Worm (Caenorhabditis elegans) whole organism, early embryonic: Measurements from ENCODE around the gene R09A8.5.

Source experiments
- B0310.2 ChIP-seq: sonication (generic microtip); optimal IDR thresholded peaks from 2 replicates; lab custom pipeline; 2016; ENCODE audit warnings: mild to moderate bottlenecking, missing genetic modification characterization, missing compliant biosample characterization
- ama-1 ChIP-seq: fragments of 150-350 bp; optimal IDR thresholded peaks from 2 replicates; lab custom pipeline; 2014
- ceh-13 ChIP-seq: fragments of 200-800 bp; sonication (Bioruptor generic); optimal IDR thresholded peaks from 2 replicates; lab custom pipeline; 2018; ENCODE audit warnings: mild to moderate bottlenecking, missing genetic modification characterization, missing compliant biosample characterization
- ceh-36 ChIP-seq: sonication (generic microtip); optimal IDR thresholded peaks from 2 replicates; lab custom pipeline; 2016; ENCODE audit warnings: missing genetic modification characterization, inconsistent platforms, missing compliant biosample characterization
- ets-7 ChIP-seq: sonication (generic microtip); optimal IDR thresholded peaks from 2 replicates; lab custom pipeline; 2016; ENCODE audit warnings: missing genotype, missing genetic modification characterization, missing compliant biosample characterization
- hmbx-1 ChIP-seq: sonication (generic microtip); optimal IDR thresholded peaks from 2 replicates; lab custom pipeline; 2016; ENCODE audit warnings: mild to moderate bottlenecking, missing genetic modification characterization, missing compliant biosample characterization
- hmg-4 ChIP-seq: fragments of 200-800 bp; sonication (Bioruptor generic); optimal IDR thresholded peaks from 2 replicates; lab custom pipeline; 2018; ENCODE audit warnings: mild to moderate bottlenecking, missing genetic modification characterization, missing compliant biosample characterization
- hnd-1 ChIP-seq: sonication (generic microtip); optimal IDR thresholded peaks from 2 replicates; lab custom pipeline; 2016; ENCODE audit warnings: missing genetic modification characterization, missing compliant biosample characterization
- scrt-1 ChIP-seq: fragments of 200-800 bp; sonication (Bioruptor generic); IDR thresholded peaks from 2 replicates; pipeline ENCODE4 v1.3.6; 2022; ENCODE audit warnings: missing genetic modification characterization, missing compliant biosample characterization
- tbx-11 ChIP-seq: fragments of 200-800 bp; sonication (Bioruptor generic); IDR thresholded peaks from 2 replicates; pipeline ENCODE4 v1.3.6; 2022; ENCODE audit warnings: missing genetic modification characterization, missing compliant biosample characterization
- tbx-37 ChIP-seq: fragments of 200-800 bp; sonication (Bioruptor generic); conservative IDR thresholded peaks from 2 replicates; pipeline ENCODE4 v1.3.6; 2022; ENCODE audit warnings: missing genetic modification reagents, missing genetic modification characterization, missing compliant biosample characterization
- tra-4 ChIP-seq: sonication (generic microtip); optimal IDR thresholded peaks from 2 replicates; lab custom pipeline; 2017; ENCODE audit warnings: missing genetic modification characterization, missing compliant biosample characterization

DNA sequence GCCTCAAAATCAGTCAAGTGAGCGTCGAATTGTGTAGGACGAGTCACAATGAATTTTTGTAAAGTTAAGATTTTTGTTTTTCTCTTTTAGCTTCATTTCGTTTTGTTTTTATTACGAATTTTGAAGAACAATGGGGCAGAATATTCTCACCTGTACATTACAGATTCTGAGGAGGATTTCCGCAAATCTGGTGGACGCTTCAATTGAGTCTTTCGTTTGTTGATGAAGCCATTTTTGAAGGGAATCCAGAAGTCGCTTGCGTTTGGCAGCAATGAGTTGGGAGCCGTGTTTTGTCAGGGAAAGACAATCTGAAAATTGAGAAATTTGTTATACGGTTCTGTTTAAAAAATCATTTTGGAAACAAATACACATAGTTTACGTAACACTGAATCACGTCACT is 24.1 kb upstream of the R09A8.5 start:
- no peak for TF ChIP-seq hmbx-1
- TF ChIP-seq B0310.2, result no peak
- TF ChIP-seq ceh-13 (GFP tag; lab: Kevin White, UChicago), result no peak
- no peak for TF ChIP-seq ceh-36 (tag; lab: Kevin White, UChicago)
- TF ChIP-seq ama-1 (lab: Kevin White, UChicago), result no peak
- TF ChIP-seq hnd-1 (tag; lab: Kevin White, UChicago), result no peak
- TF ChIP-seq ets-7 (tag; lab: Kevin White, UChicago), result no peak
- TF ChIP-seq tbx-11 (GFP tag; lab: Robert Waterston, UW), result no peak
- no peak for TF ChIP-seq tbx-37 (GFP tag; lab: Robert Waterston, UW)
- TF ChIP-seq hmg-4 (GFP tag; lab: Kevin White, UChicago), result no peak
- TF ChIP-seq scrt-1, result no peak
- no peak for TF ChIP-seq tra-4 (tag; lab: Kevin White, UChicago)
